Worm (Caenorhabditis elegans): ENCODE results near the gene srh-131.

DNA sequence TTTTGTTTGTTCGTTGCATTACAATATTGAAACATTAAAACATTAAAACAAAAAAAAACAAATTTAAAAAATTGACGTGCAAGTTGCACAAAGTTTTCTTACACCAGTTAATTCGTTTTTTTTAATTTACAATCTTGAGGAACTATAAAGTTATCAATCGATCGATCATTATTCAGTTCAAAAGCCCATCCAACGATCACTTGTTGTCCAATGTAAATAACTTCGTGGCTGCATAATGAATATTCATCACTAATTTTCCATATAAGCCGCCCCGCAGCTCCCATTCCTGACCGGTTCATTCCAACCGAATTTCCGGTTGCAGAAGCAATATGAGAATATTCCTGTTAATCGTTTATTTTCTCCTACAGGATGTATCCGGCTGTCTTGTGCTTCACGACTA, 37.0 kb downstream of the srh-131 start, which contains the start of gene hpo-33:
- TF ChIP-seq aly-2 (tag; optimal IDR thresholded peaks at IDR 0.05) (no peak), ceh-82 (tag; optimal IDR thresholded peaks at IDR 0.05) (no peak), fos-1 (tag; optimal IDR thresholded peaks at IDR 0.05) (no peak), mdl-1 (tag; optimal IDR thresholded peaks at IDR 0.05) (no peak), sma-9 (GFP tag; optimal IDR thresholded peaks at IDR 0.05) (no peak), sma-9 (tag; optimal IDR thresholded peaks at IDR 0.05) (no peak), nhr-25 (tag; optimal IDR thresholded peaks at IDR 0.05) (no peak), mbf-1 (tag; optimal IDR thresholded peaks at IDR 0.05) (no peak), ztf-11 (tag; optimal IDR thresholded peaks at IDR 0.05) (no peak), ztf-4 (tag; optimal IDR thresholded peaks at IDR 0.05) (no peak), nhr-10 (tag; optimal IDR thresholded peaks at IDR 0.05) (no peak)
